Fruit fly (Drosophila melanogaster): ENCODE measurements around the gene Cyp9f3.

Gene Cyp9f3

DNA sequence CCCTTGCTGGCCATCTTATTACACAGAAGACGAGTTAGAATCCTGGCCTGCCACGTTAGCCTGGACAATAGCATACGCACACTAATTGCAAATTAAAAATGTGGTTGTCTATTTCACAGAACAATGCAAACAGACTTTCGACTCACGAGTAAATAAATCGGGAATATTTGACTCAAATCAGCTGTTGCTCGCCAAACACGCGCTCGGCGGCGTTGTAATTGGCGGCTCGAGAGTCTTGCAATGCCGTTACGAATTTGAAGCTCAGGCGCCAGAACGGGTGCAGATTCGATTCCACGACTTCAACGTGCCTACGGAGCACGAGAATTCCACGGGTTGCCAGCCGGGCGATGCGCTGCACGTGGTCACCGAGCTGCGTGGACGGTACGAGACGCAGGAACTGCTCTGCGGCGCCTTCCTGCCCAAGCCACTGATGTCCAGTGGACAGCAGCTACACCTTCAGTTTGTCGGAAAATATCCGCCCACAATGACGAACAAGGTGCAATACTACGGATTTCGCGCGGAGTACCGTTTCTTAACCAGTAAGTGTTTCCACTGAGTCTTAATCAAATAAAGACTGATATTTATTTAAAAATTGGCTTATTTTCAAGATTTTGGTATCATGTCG, 3.1 kb upstream of the Cyp9f3 start, which contains the start of gene DNAlig3 (continued):
- TF ChIP-seq gfzf (GFP tag; optimal IDR thresholded peaks at IDR 0.05) (peak; percentile 27), CG18262 (tag; optimal IDR thresholded peaks at IDR 0.05) (no peak), Pdp1 (GFP tag; optimal IDR thresholded peaks at IDR 0.05) (peak in 1 of 2 experiments; percentile 10), ci (GFP tag; IDR thresholded peaks at IDR 0.05) (peak; percentile 49; the same call in 1 of the 3 replicates), CG15514 (GFP tag; optimal IDR thresholded peaks at IDR 0.05) (peak; percentile 79), PHDP (tag; optimal IDR thresholded peaks at IDR 0.05) (no peak), zen (tag; optimal IDR thresholded peaks at IDR 0.05) (peak; percentile 17), CG1024 (GFP tag; IDR thresholded peaks at IDR 0.05) (no peak), bbx (GFP tag; IDR thresholded peaks at IDR 0.05; ENCODE audit: partially characterized antibody) (peak; percentile 63), her (GFP tag; optimal IDR thresholded peaks at IDR 0.05) (peak; percentile 39), kah (GFP tag; optimal IDR thresholded peaks at IDR 0.05) (peak; percentile 1), Mad (GFP tag; optimal IDR thresholded peaks at IDR 0.05) (no peak), wek (GFP tag; optimal IDR thresholded peaks at IDR 0.05) (no peak), unc-4 (GFP tag; IDR thresholded peaks at IDR 0.05; ENCODE audit: partially characterized antibody) (peak; percentile 57), CG12769 (tag; optimal IDR thresholded peaks at IDR 0.05) (peak; percentile 83), CG5180 (GFP tag; optimal IDR thresholded peaks at IDR 0.05) (no peak), CG17359 (tag; optimal IDR thresholded peaks at IDR 0.05) (no peak), Bgb (GFP tag; IDR thresholded peaks at IDR 0.05; ENCODE audit: partially characterized antibody) (peak; percentile 33; the same call in 1 of the 2 replicates), klu (GFP tag; IDR thresholded peaks at IDR 0.05) (no peak), BEAF-32 (GFP tag; optimal IDR thresholded peaks at IDR 0.05) (peak; percentile 68), stwl (tag; optimal IDR thresholded peaks at IDR 0.05) (peak; percentile 64), MESR4 (GFP tag; optimal IDR thresholded peaks at IDR 0.05) (peak; percentile 23), CHES-1-like (GFP tag; optimal IDR thresholded peaks at IDR 0.05) (no peak), NK7.1 (GFP tag; optimal IDR thresholded peaks at IDR 0.05) (no peak), Ets65A (GFP tag) (no peak), CG6175 (GFP tag; IDR thresholded peaks at IDR 0.05) (no peak), Nf-YA (GFP tag; IDR thresholded peaks at IDR 0.05) (peak; percentile 23; the same call in 1 of the 2 replicates), Scr (GFP tag; IDR thresholded peaks at IDR 0.05; ENCODE audit: partially characterized antibody) (peak; percentile 60), exex (tag; optimal IDR thresholded peaks at IDR 0.05) (no peak), da (GFP tag; optimal IDR thresholded peaks at IDR 0.05) (no peak), dm (GFP tag; optimal IDR thresholded peaks at IDR 0.05) (peak; percentile 37), disco-r (GFP tag; optimal IDR thresholded peaks at IDR 0.05) (no peak), sens (GFP tag) (peak; percentile 32), bsh (GFP tag; optimal IDR thresholded peaks at IDR 0.05) (no peak), CG18476 (GFP tag; optimal IDR thresholded peaks at IDR 0.05) (no peak), Med (GFP tag) (peak; percentile 42), sna (GFP tag; IDR thresholded peaks at IDR 0.05; ENCODE audit: partially characterized antibody) (peak; percentile 62), Sox102F (GFP tag; optimal IDR thresholded peaks at IDR 0.05) (no peak), sd (tag; optimal IDR thresholded peaks at IDR 0.05) (peak; percentile 29), CG8089 (GFP tag; optimal IDR thresholded peaks at IDR 0.05) (no peak), CG6683 (GFP tag; optimal IDR thresholded peaks at IDR 0.05) (peak; percentile 8), CTCF (GFP tag; optimal IDR thresholded peaks at IDR 0.05) (peak; percentile 45), CG13775 (GFP tag; optimal IDR thresholded peaks at IDR 0.05) (no peak), CG4617 (GFP tag; optimal IDR thresholded peaks at IDR 0.05; ENCODE audit: borderline replicate concordance) (peak; percentile 2), Rfx (GFP tag; IDR thresholded peaks at IDR 0.05) (no peak), amos (GFP tag; IDR thresholded peaks at IDR 0.05; ENCODE audit: partially characterized antibody) (peak; percentile 52; the same call in 1 of the 2 replicates), grn (GFP tag; optimal IDR thresholded peaks at IDR 0.05) (no peak), knrl (GFP tag; IDR thresholded peaks at IDR 0.05; ENCODE audit: partially characterized antibody) (0 out of 3 replicates have a peak, but pooled peaks have one; percentile 28), wor (GFP tag; IDR thresholded peaks at IDR 0.05) (no peak)

Measured in whole organism, embryonic.